Worm (Caenorhabditis elegans) whole organism, L4 larva: ENCODE measurements around the gene srv-32.
A peak's percentile ranks its signal among the peaks of the same experiment; 100 is the strongest.

Source experiments
- F26F4.8 ChIP-seq: fragments of 200-800 bp; sonication (Bioruptor generic); conservative IDR thresholded peaks from 2 replicates; pipeline ENCODE4 v1.3.6; 2022; ENCODE audit warnings: missing genetic modification characterization, missing compliant biosample characterization
- T20F7.1 ChIP-seq: fragments of 200-800 bp; sonication (Bioruptor generic); optimal IDR thresholded peaks from 2 replicates; lab custom pipeline; 2018; ENCODE audit warnings: mild to moderate bottlenecking, missing genetic modification characterization, missing compliant biosample characterization
- Y5F2A.4 ChIP-seq: fragments of 200-800 bp; sonication (Bioruptor generic); optimal IDR thresholded peaks from 2 replicates; lab custom pipeline; 2018; ENCODE audit warnings: mild to moderate bottlenecking, missing genetic modification characterization, missing compliant biosample characterization
- aha-1 ChIP-seq: fragments of 150-350 bp; peaks from one replicate; lab custom pipeline; 2014; ENCODE audit warnings: missing biosample characterization, missing genetic modification characterization
- aly-2 ChIP-seq: sonication (generic microtip); optimal IDR thresholded peaks from 2 replicates; lab custom pipeline; 2018; ENCODE audit warnings: missing biosample characterization, missing genetic modification characterization
- ceh-20 ChIP-seq: fragments of 200-800 bp; sonication (Bioruptor generic); IDR thresholded peaks from 2 replicates; pipeline ENCODE4 v1.3.6; 2022; ENCODE audit warnings: missing genetic modification reagents, missing genetic modification characterization, missing compliant biosample characterization
- ceh-28 ChIP-seq: fragments of 150-350 bp; optimal IDR thresholded peaks from 2 replicates; lab custom pipeline; 2014; ENCODE audit warnings: missing biosample characterization, missing genetic modification reagents, missing genetic modification characterization
- ceh-44 ChIP-seq: fragments of 200-800 bp; sonication (Bioruptor generic); IDR thresholded peaks from 2 replicates; pipeline ENCODE4 v1.3.6; 2022; ENCODE audit warnings: missing genetic modification reagents, missing genetic modification characterization, missing compliant biosample characterization
- ceh-62 ChIP-seq: sonication (generic microtip); optimal IDR thresholded peaks from 2 replicates; lab custom pipeline; 2017; ENCODE audit warnings: missing biosample characterization, missing genetic modification characterization
- daf-12 ChIP-seq: fragments of 150-350 bp; optimal IDR thresholded peaks from 2 replicates; lab custom pipeline; 2014; ENCODE audit warnings: missing biosample characterization, missing genetic modification reagents, missing genetic modification characterization
- daf-16 ChIP-seq, 3 experiments: sonication (generic microtip); optimal IDR thresholded peaks; 2 replicates each; lab custom pipeline; 2016 to 2017; ENCODE audit warnings: missing genetic modification characterization in 3 of 3, missing genetic modification reagents in 3 of 3, mild to moderate bottlenecking in 2 of 3, missing compliant biosample characterization in 2 of 3, missing biosample characterization in 1 of 3, moderate library complexity in 1 of 3
- daf-19 ChIP-seq: fragments of 200-800 bp; sonication (Bioruptor generic); conservative IDR thresholded peaks from 2 replicates; pipeline ENCODE4 v1.3.6; 2022; ENCODE audit warnings: missing genetic modification characterization, missing compliant biosample characterization
- dmd-6 ChIP-seq: fragments of 200-800 bp; sonication (Bioruptor generic); IDR thresholded peaks from 2 replicates; pipeline ENCODE4 v1.3.6; 2022; ENCODE audit warnings: missing genetic modification reagents, missing genetic modification characterization, missing compliant biosample characterization
- dmd-8 ChIP-seq: fragments of 200-800 bp; sonication (Bioruptor generic); IDR thresholded peaks from 2 replicates; pipeline ENCODE4 v1.3.6; 2022; ENCODE audit warnings: missing genetic modification characterization, missing compliant biosample characterization
- dpl-1 ChIP-seq: fragments of 150-350 bp; optimal IDR thresholded peaks from 2 replicates; lab custom pipeline; 2014; ENCODE audit warnings: missing biosample characterization, missing genetic modification reagents, missing genetic modification characterization
- duxl-1 ChIP-seq: sonication (generic microtip); optimal IDR thresholded peaks from 2 replicates; lab custom pipeline; 2016; ENCODE audit warnings: mild to moderate bottlenecking, missing genetic modification characterization, moderate library complexity, missing compliant biosample characterization; ENCODE audit not compliant: poor library complexity
- dve-1 ChIP-seq: sonication (generic microtip); optimal IDR thresholded peaks from 2 replicates; lab custom pipeline; 2017; ENCODE audit warnings: antibody characterized with exemption, mild to moderate bottlenecking, missing genetic modification characterization, missing compliant biosample characterization; ENCODE audit not compliant: insufficient read depth
- fos-1 ChIP-seq: fragments of 150-350 bp; optimal IDR thresholded peaks from 2 replicates; lab custom pipeline; 2014; ENCODE audit warnings: missing biosample characterization, missing genetic modification characterization
- gei-8 ChIP-seq: fragments of 200-800 bp; sonication (Bioruptor generic); optimal IDR thresholded peaks from 2 replicates; lab custom pipeline; 2018; ENCODE audit warnings: mild to moderate bottlenecking, missing genetic modification characterization, missing compliant biosample characterization
- hlh-11 ChIP-seq: fragments of 200-800 bp; sonication (Bioruptor generic); optimal IDR thresholded peaks from 2 replicates; lab custom pipeline; 2018; ENCODE audit warnings: mild to moderate bottlenecking, missing genetic modification characterization, missing compliant biosample characterization
- hlh-30 ChIP-seq: sonication (generic microtip); optimal IDR thresholded peaks from 2 replicates; lab custom pipeline; 2017; ENCODE audit warnings: antibody characterized with exemption, mild to moderate bottlenecking, missing genetic modification characterization, missing compliant biosample characterization; ENCODE audit not compliant: insufficient read depth
- jun-1 ChIP-seq: fragments of 150-350 bp; optimal IDR thresholded peaks from 2 replicates; lab custom pipeline; 2014; ENCODE audit warnings: missing biosample characterization, missing genetic modification reagents, missing genetic modification characterization
- lin-1 ChIP-seq: fragments of 200-800 bp; sonication (Bioruptor generic); IDR thresholded peaks from 2 replicates; pipeline ENCODE4 v1.3.6; 2022; ENCODE audit warnings: missing genetic modification reagents, missing genetic modification characterization, missing compliant biosample characterization
- lin-29 ChIP-seq: fragments of 200-800 bp; sonication (Bioruptor generic); IDR thresholded peaks from 2 replicates; pipeline ENCODE4 v1.3.6; 2022; ENCODE audit warnings: missing genetic modification reagents, missing genetic modification characterization, missing compliant biosample characterization
- lin-38 ChIP-seq: fragments of 200-800 bp; sonication (Bioruptor generic); IDR thresholded peaks from 2 replicates; pipeline ENCODE4 v1.3.6; 2022; ENCODE audit warnings: missing genetic modification reagents, missing genetic modification characterization, missing compliant biosample characterization
- lsy-2 ChIP-seq, 2 experiments: fragments of 150-350 bp in 1 of 2; sonication (generic microtip) in 1 of 2; optimal IDR thresholded peaks; 2 replicates each; lab custom pipeline; 2014 to 2017; ENCODE audit warnings: missing biosample characterization in 2 of 2, missing genetic modification characterization in 2 of 2
- mdl-1 ChIP-seq, 2 experiments: fragments of 150-350 bp in 1 of 2; sonication (generic microtip) in 1 of 2; optimal IDR thresholded peaks; 2 replicates each; lab custom pipeline; 2014 to 2017; ENCODE audit warnings: missing biosample characterization in 2 of 2, missing genetic modification characterization in 2 of 2
- mxl-2 ChIP-seq: fragments of 200-800 bp; sonication (Bioruptor generic); conservative IDR thresholded peaks from 2 replicates; pipeline ENCODE4 v1.3.6; 2022; ENCODE audit warnings: missing genetic modification reagents, missing genetic modification characterization, missing compliant biosample characterization
- mxl-3 ChIP-seq: fragments of 200-800 bp; sonication (Bioruptor generic); optimal IDR thresholded peaks from 2 replicates; lab custom pipeline; 2018; ENCODE audit warnings: mild to moderate bottlenecking, missing genetic modification characterization, missing compliant biosample characterization
- nhr-102 ChIP-seq: sonication (generic microtip); optimal IDR thresholded peaks from 2 replicates; lab custom pipeline; 2016; ENCODE audit warnings: mild to moderate bottlenecking, missing genetic modification characterization, moderate library complexity, missing compliant biosample characterization
- nhr-28 ChIP-seq: fragments of 150-350 bp; optimal IDR thresholded peaks from 2 replicates; lab custom pipeline; 2014; ENCODE audit warnings: missing biosample characterization, missing genetic modification characterization
- nhr-48 ChIP-seq: sonication (generic microtip); optimal IDR thresholded peaks from 2 replicates; lab custom pipeline; 2016; ENCODE audit warnings: mild to moderate bottlenecking, missing genetic modification characterization, missing compliant biosample characterization
- pqm-1 ChIP-seq: sonication (generic microtip); optimal IDR thresholded peaks from 2 replicates; lab custom pipeline; 2017; ENCODE audit warnings: missing biosample characterization, missing genetic modification characterization
- rbr-2 ChIP-seq: sonication (generic microtip); optimal IDR thresholded peaks from 2 replicates; lab custom pipeline; 2016; ENCODE audit warnings: missing genotype, missing genetic modification characterization, missing compliant biosample characterization
- saeg-2 ChIP-seq: fragments of 200-800 bp; sonication (Bioruptor generic); IDR thresholded peaks from 2 replicates; pipeline ENCODE4 v1.3.6; 2022; ENCODE audit warnings: missing genetic modification reagents, missing genetic modification characterization, missing compliant biosample characterization
- snpc-1.2 ChIP-seq: fragments of 200-800 bp; sonication (Bioruptor generic); IDR thresholded peaks from 2 replicates; pipeline ENCODE4 v1.3.6; 2022; ENCODE audit warnings: missing genetic modification reagents, missing genetic modification characterization, missing compliant biosample characterization
- spr-3 ChIP-seq: fragments of 200-800 bp; sonication (Bioruptor generic); optimal IDR thresholded peaks from 2 replicates; lab custom pipeline; 2018; ENCODE audit warnings: mild to moderate bottlenecking, missing genetic modification characterization, missing compliant biosample characterization
- tag-97 ChIP-seq: fragments of 200-800 bp; sonication (Bioruptor generic); IDR thresholded peaks from 2 replicates; pipeline ENCODE4 v1.3.6; 2022; ENCODE audit warnings: missing genetic modification characterization, missing compliant biosample characterization
- unc-130 ChIP-seq: sonication (generic microtip); optimal IDR thresholded peaks from 2 replicates; lab custom pipeline; 2016; ENCODE audit warnings: missing genetic modification reagents, missing genetic modification characterization, missing compliant biosample characterization
- unc-39 ChIP-seq: sonication (generic microtip); optimal IDR thresholded peaks from 2 replicates; lab custom pipeline; 2017; ENCODE audit warnings: missing biosample characterization, missing genetic modification characterization
- vab-7 ChIP-seq: fragments of 200-800 bp; sonication (Bioruptor generic); IDR thresholded peaks from 2 replicates; pipeline ENCODE4 v1.3.6; 2022; ENCODE audit warnings: missing genetic modification reagents, missing genetic modification characterization, missing compliant biosample characterization
- zag-1 ChIP-seq: fragments of 150-350 bp; optimal IDR thresholded peaks from 2 replicates; lab custom pipeline; 2014; ENCODE audit warnings: missing biosample characterization, missing genetic modification characterization
- zip-2 ChIP-seq: fragments of 150-350 bp; optimal IDR thresholded peaks from 2 replicates; lab custom pipeline; 2014; ENCODE audit warnings: missing biosample characterization, missing genetic modification characterization

Gene srv-32

DNA sequence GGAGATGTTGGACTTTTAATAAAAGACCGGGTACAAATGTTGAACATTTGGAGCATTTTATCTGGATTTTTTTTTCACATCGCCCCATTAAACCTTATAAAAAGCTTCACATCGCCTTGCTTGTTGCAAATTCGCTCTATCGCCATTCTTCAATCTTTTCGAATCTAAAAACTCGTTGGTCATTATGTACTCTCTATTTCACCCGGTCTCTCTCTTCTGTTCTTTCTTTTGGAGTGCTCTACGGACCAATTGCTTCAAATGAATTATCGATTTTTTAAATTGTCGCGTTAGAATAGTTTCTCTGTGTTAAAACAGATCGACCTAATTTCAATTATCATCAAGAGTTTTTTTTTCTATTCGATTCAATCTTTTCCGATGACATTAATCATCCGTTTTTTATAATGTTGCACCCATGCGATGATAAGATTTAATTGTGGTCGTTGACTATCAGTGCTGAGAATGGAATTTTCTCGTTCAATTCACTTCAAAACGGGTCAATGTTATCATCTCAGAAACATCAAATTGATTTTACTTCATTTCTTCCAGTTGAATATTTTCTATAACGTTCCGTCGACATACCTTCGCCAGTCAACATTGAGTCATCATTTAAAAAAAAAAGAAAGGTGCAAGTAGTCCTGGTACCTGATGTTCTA lies 45.4 kb upstream of the srv-32 start:
- TF ChIP-seq hlh-11: peak; percentile 46
- no peak for TF ChIP-seq Y5F2A.4 (GFP tag; lab: Kevin White, UChicago)
- peak; percentile 51 for TF ChIP-seq lin-38 (GFP tag; lab: Robert Waterston, UW)
- no peak for TF ChIP-seq lin-1
- TF ChIP-seq mxl-3 (GFP tag; lab: Kevin White, UChicago): no peak
- TF ChIP-seq jun-1 (tag; lab: Kevin White, UChicago): no peak
- TF ChIP-seq rbr-2 (tag; lab: Kevin White, UChicago): no peak
- TF ChIP-seq aly-2 (tag; lab: Kevin White, UChicago): no peak
- no peak for TF ChIP-seq zip-2 (tag; lab: Kevin White, UChicago)
- TF ChIP-seq lin-29: no peak
- no peak for TF ChIP-seq spr-3 (GFP tag; lab: Kevin White, UChicago)
- TF ChIP-seq gei-8 (GFP tag; lab: Kevin White, UChicago): no peak
- TF ChIP-seq fos-1: no peak
- no peak for TF ChIP-seq unc-130 (GFP tag; lab: Kevin White, UChicago)
- TF ChIP-seq daf-19 (GFP tag; lab: Robert Waterston, UW): no peak
- TF ChIP-seq tag-97 (GFP tag; lab: Robert Waterston, UW): no peak
- TF ChIP-seq nhr-102 (tag; lab: Kevin White, UChicago): no peak
- TF ChIP-seq vab-7 (GFP tag; lab: Robert Waterston, UW): no peak
- TF ChIP-seq nhr-28 (tag; lab: Kevin White, UChicago): peak; percentile 64
- no peak for TF ChIP-seq ceh-44 (GFP tag; lab: Robert Waterston, UW)
- no peak for TF ChIP-seq F26F4.8 (GFP tag; lab: Robert Waterston, UW)
- TF ChIP-seq dmd-8 (GFP tag; lab: Robert Waterston, UW): no peak
- no peak for TF ChIP-seq mdl-1 (tag; optimal IDR thresholded peaks at IDR 0.05; lab: Kevin White, UChicago)
- peak in 1 of 2 experiments; percentile 59 for TF ChIP-seq lsy-2 (tag; optimal IDR thresholded peaks at IDR 0.05; lab: Kevin White, UChicago)
- TF ChIP-seq duxl-1 (tag; lab: Kevin White, UChicago): no peak
- TF ChIP-seq pqm-1 (tag; lab: Kevin White, UChicago): peak; percentile 40
- no peak for TF ChIP-seq daf-12 (tag; lab: Kevin White, UChicago)
- no peak for TF ChIP-seq snpc-1.2 (GFP tag; lab: Robert Waterston, UW)
- TF ChIP-seq dve-1: peak; percentile 38
- TF ChIP-seq aha-1 (tag; lab: Kevin White, UChicago): no peak
- no peak for TF ChIP-seq zag-1 (tag; lab: Kevin White, UChicago)
- TF ChIP-seq mxl-2 (GFP tag; lab: Robert Waterston, UW): no peak
- no peak for TF ChIP-seq ceh-62 (tag; lab: Kevin White, UChicago)
- 0 out of 2 replicates have a peak, but pooled peaks have one; percentile 25 for TF ChIP-seq ceh-20 (GFP tag; lab: Robert Waterston, UW)
- peak; percentile 17 for TF ChIP-seq dpl-1 (GFP tag; lab: Kevin White, UChicago)
- TF ChIP-seq hlh-30 (tag; lab: Kevin White, UChicago): no peak
- no peak for TF ChIP-seq daf-16 (GFP tag; optimal IDR thresholded peaks at IDR 0.05; lab: Kevin White, UChicago)
- TF ChIP-seq daf-16 (tag; optimal IDR thresholded peaks at IDR 0.05; lab: Kevin White, UChicago): peak; percentile 59
- TF ChIP-seq saeg-2 (GFP tag; lab: Robert Waterston, UW): no peak
- TF ChIP-seq dmd-6 (GFP tag; lab: Robert Waterston, UW): peak; percentile 43; the same call in 1 of the 2 replicates
- peak; percentile 69 for TF ChIP-seq ceh-28 (tag; lab: Kevin White, UChicago)
- peak; percentile 17 for TF ChIP-seq T20F7.1 (GFP tag; lab: Kevin White, UChicago)
- peak; percentile 19 for TF ChIP-seq nhr-48 (tag; lab: Kevin White, UChicago)
- no peak for TF ChIP-seq unc-39 (tag; lab: Kevin White, UChicago)
